Worm (Caenorhabditis elegans): Measurements from ENCODE around the gene lgc-25.

ce11 chrX:14156913-14157312 is 4.6 kb downstream of the lgc-25 start, which contains the start of gene ceh-90:
- no peak for TF ChIP-seq hmg-4 (GFP tag; optimal IDR thresholded peaks at IDR 0.05)
- no peak for TF ChIP-seq tbx-37 (GFP tag; conservative IDR thresholded peaks at IDR 0.05)
- no peak for TF ChIP-seq aly-1 (tag; optimal IDR thresholded peaks at IDR 0.05)
- no peak for TF ChIP-seq hmbx-1 (tag; optimal IDR thresholded peaks at IDR 0.05)
- no peak for TF ChIP-seq sea-1 (GFP tag; conservative IDR thresholded peaks at IDR 0.05)
- TF ChIP-seq ama-1 (optimal IDR thresholded peaks at IDR 0.05) = no peak
- TF ChIP-seq hnd-1 (tag; optimal IDR thresholded peaks at IDR 0.05) = no peak
- no peak for TF ChIP-seq tbx-11 (GFP tag; IDR thresholded peaks at IDR 0.05)
- no peak for TF ChIP-seq ets-7 (tag; optimal IDR thresholded peaks at IDR 0.05)

Data from whole organism, early embryonic.